Worm (Caenorhabditis elegans) whole organism, mixed stage, embryonic: ENCODE data around the gene cand-1.

Experiments used
- ces-1 ChIP-seq: fragments of 150-350 bp; optimal IDR thresholded peaks from 2 replicates; lab custom pipeline; 2014; ENCODE audit warnings: missing biosample characterization, missing genetic modification reagents, missing genetic modification characterization
- elt-3 ChIP-seq: fragments of 150-350 bp; optimal IDR thresholded peaks from 2 replicates; lab custom pipeline; 2014; ENCODE audit warnings: missing biosample characterization, missing genetic modification characterization
- ham-2 ChIP-seq: fragments of 200-800 bp; sonication (Bioruptor generic); optimal IDR thresholded peaks from 2 replicates; lab custom pipeline; 2018; ENCODE audit warnings: mild to moderate bottlenecking, missing genetic modification characterization, missing compliant biosample characterization
- lin-13 ChIP-seq: fragments of 150-350 bp; optimal IDR thresholded peaks from 2 replicates; lab custom pipeline; 2014; ENCODE audit warnings: missing biosample characterization, missing genetic modification characterization
- mab-5 ChIP-seq: fragments of 150-350 bp; optimal IDR thresholded peaks from 2 replicates; lab custom pipeline; 2014; ENCODE audit warnings: missing biosample characterization, missing genetic modification characterization
- nhr-237 ChIP-seq: fragments of 150-350 bp; optimal IDR thresholded peaks from 2 replicates; lab custom pipeline; 2014; ENCODE audit warnings: missing biosample characterization, missing genetic modification characterization
- nhr-76 ChIP-seq: sonication (generic microtip); optimal IDR thresholded peaks from 2 replicates; lab custom pipeline; 2017; ENCODE audit warnings: missing biosample characterization, missing genetic modification characterization
- pha-4 ChIP-seq: fragments of 150-350 bp; optimal IDR thresholded peaks from 2 replicates; lab custom pipeline; 2018; ENCODE audit warnings: missing biosample characterization, missing genetic modification reagents, missing genetic modification characterization
- sem-2 ChIP-seq: fragments of 200-800 bp; sonication (Bioruptor generic); optimal IDR thresholded peaks from 2 replicates; lab custom pipeline; 2018; ENCODE audit warnings: mild to moderate bottlenecking, missing genetic modification characterization, missing compliant biosample characterization
- sptf-1 ChIP-seq: sonication (generic microtip); optimal IDR thresholded peaks from 2 replicates; lab custom pipeline; 2017; ENCODE audit warnings: mild to moderate bottlenecking, missing genetic modification characterization, moderate library complexity, missing compliant biosample characterization
- unc-120 ChIP-seq: sonication (generic microtip); optimal IDR thresholded peaks from 2 replicates; lab custom pipeline; 2017; ENCODE audit warnings: missing genetic modification characterization, missing compliant biosample characterization; ENCODE audit not compliant: poor library complexity, severe bottlenecking
- unc-39 ChIP-seq: fragments of 150-350 bp; optimal IDR thresholded peaks from 2 replicates; lab custom pipeline; 2014; ENCODE audit warnings: missing biosample characterization, missing genetic modification characterization
- unc-62 ChIP-seq: fragments of 150-350 bp; optimal IDR thresholded peaks from 2 replicates; lab custom pipeline; 2014; ENCODE audit warnings: missing biosample characterization, missing genetic modification reagents, missing genetic modification characterization
- ztf-11 ChIP-seq: fragments of 150-350 bp; optimal IDR thresholded peaks from 2 replicates; lab custom pipeline; 2014; ENCODE audit warnings: missing biosample characterization, missing genetic modification characterization

ce11 chrV:16832865-16833264 lies 30.2 kb downstream of the cand-1 start, which contains the start of gene phy-3:
- TF ChIP-seq nhr-76 (tag; lab: Kevin White, UChicago): no peak
- TF ChIP-seq pha-4 (tag; lab: Kevin White, UChicago): no peak
- TF ChIP-seq sptf-1 (tag; lab: Kevin White, UChicago): no peak
- TF ChIP-seq ces-1 (GFP tag; lab: Kevin White, UChicago): no peak
- no peak for TF ChIP-seq unc-39 (tag; lab: Kevin White, UChicago)
- TF ChIP-seq lin-13 (tag; lab: Kevin White, UChicago): no peak
- no peak for TF ChIP-seq ham-2
- no peak for TF ChIP-seq unc-62 (GFP tag; lab: Kevin White, UChicago)
- no peak for TF ChIP-seq mab-5
- no peak for TF ChIP-seq elt-3 (tag; lab: Kevin White, UChicago)
- no peak for TF ChIP-seq unc-120 (tag; lab: Kevin White, UChicago)
- TF ChIP-seq nhr-237 (tag; lab: Kevin White, UChicago): no peak
- TF ChIP-seq sem-2: no peak
- no peak for TF ChIP-seq ztf-11 (tag; lab: Kevin White, UChicago)
